Worm (Caenorhabditis elegans) whole organism, L3 larva: ENCODE measurements around the gene C15H9.5.

ENCODE experiments used
- aly-2 ChIP-seq: fragments of 150-350 bp; optimal IDR thresholded peaks from 2 replicates; lab custom pipeline; 2014; ENCODE audit warnings: missing biosample characterization, missing genetic modification characterization
- fkh-10 ChIP-seq: sonication (generic microtip); optimal IDR thresholded peaks from 2 replicates; lab custom pipeline; 2017; ENCODE audit warnings: missing biosample characterization, missing genetic modification reagents, missing genetic modification characterization
- jun-1 ChIP-seq: fragments of 150-350 bp; optimal IDR thresholded peaks from 2 replicates; lab custom pipeline; 2014; ENCODE audit warnings: missing biosample characterization, missing genetic modification reagents, missing genetic modification characterization
- nhr-237 ChIP-seq: fragments of 150-350 bp; optimal IDR thresholded peaks from 2 replicates; lab custom pipeline; 2014; ENCODE audit warnings: missing biosample characterization, missing genetic modification characterization
- nhr-25 ChIP-seq: sonication (generic microtip); optimal IDR thresholded peaks from 2 replicates; lab custom pipeline; 2017; ENCODE audit warnings: missing biosample characterization, missing genetic modification characterization
- pqm-1 ChIP-seq: fragments of 150-350 bp; optimal IDR thresholded peaks from 2 replicates; lab custom pipeline; 2017; ENCODE audit warnings: missing biosample characterization, missing genetic modification characterization, inconsistent platforms
- snpc-4 ChIP-seq: fragments of 150-350 bp; optimal IDR thresholded peaks from 2 replicates; lab custom pipeline; 2014; ENCODE audit warnings: missing biosample characterization, missing genetic modification characterization
- tbx-2 ChIP-seq: sonication (generic microtip); optimal IDR thresholded peaks from 2 replicates; lab custom pipeline; 2016; ENCODE audit warnings: mild to moderate bottlenecking, missing genetic modification characterization, missing compliant biosample characterization
- unc-62 ChIP-seq: fragments of 150-350 bp; sonication (generic microtip); optimal IDR thresholded peaks from 4 replicates; lab custom pipeline; 2014; ENCODE audit warnings: missing biosample characterization, missing genetic modification reagents, missing genetic modification characterization
- ztf-11 ChIP-seq: fragments of 150-350 bp; optimal IDR thresholded peaks from 2 replicates; lab custom pipeline; 2014; ENCODE audit warnings: missing biosample characterization, missing genetic modification characterization
- ztf-4 ChIP-seq: fragments of 150-350 bp; optimal IDR thresholded peaks from 2 replicates; lab custom pipeline; 2014; ENCODE audit warnings: missing biosample characterization, missing genetic modification characterization

DNA sequence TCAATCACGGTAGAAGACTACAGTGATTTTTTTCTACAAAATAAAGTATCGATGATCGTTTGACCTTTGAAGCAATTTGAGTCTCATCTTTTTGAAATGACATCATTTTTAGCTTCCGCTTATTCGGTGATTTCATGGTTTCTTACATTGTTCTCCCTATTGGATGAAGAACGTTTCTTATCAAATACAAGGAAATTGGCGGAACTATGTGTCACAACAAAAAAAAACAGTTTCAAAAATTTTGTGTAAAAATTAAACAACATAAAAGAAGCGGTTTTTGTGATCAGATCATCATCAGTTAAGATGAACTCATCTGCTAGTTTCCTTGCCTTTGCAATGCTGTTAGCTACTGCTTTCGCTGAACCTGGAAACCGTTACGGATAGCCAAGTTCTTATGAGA is 5.4 kb upstream of the C15H9.5 start, which contains the start of gene C45B2.8:
- TF ChIP-seq tbx-2 (tag; lab: Kevin White, UChicago) (no peak), pqm-1 (no peak), ztf-4 (tag; lab: Kevin White, UChicago) (no peak), jun-1 (tag; lab: Kevin White, UChicago) (no peak), nhr-237 (tag; lab: Kevin White, UChicago) (no peak), unc-62 (no peak), ztf-11 (tag; lab: Kevin White, UChicago) (no peak), snpc-4 (tag; lab: Kevin White, UChicago) (no peak), nhr-25 (no peak), aly-2 (no peak), fkh-10 (GFP tag; lab: Kevin White, UChicago) (no peak)
